Fruit fly (Drosophila melanogaster) whole organism, embryonic: ENCODE measurements around the gene CG13801.

Experiments used
- B-H2 ChIP-seq: fragments of 200-800 bp; sonication (Bioruptor generic); optimal IDR thresholded peaks from 2 replicates; lab custom pipeline; 2018; ENCODE audit warnings: missing biosample characterization, mild to moderate bottlenecking, missing genetic modification characterization
- BEAF-32 ChIP-seq: fragments of 200-800 bp; sonication (Bioruptor generic); optimal IDR thresholded peaks from 3 replicates; lab custom pipeline; 2017; ENCODE audit warnings: missing biosample characterization, missing genetic modification characterization, mild to moderate bottlenecking, moderate library complexity, missing genetic modification reagents
- CG10366 ChIP-seq: fragments of 200-800 bp; sonication (Bioruptor generic); IDR thresholded peaks from 2 replicates; pipeline ENCODE4 v1.3.6; 2022; ENCODE audit warnings: missing biosample characterization, missing genetic modification characterization
- CG10959 ChIP-seq: fragments of 200-800 bp; sonication (Bioruptor generic); IDR thresholded peaks from 2 replicates; pipeline ENCODE4 v1.3.6; 2022; ENCODE audit warnings: missing biosample characterization, missing genetic modification characterization
- CG10979 ChIP-seq: fragments of 200-800 bp; sonication (Bioruptor generic); optimal IDR thresholded peaks from 2 replicates; lab custom pipeline; 2018; ENCODE audit warnings: missing biosample characterization, mild to moderate bottlenecking, missing genetic modification characterization, moderate library complexity
- CG1602 ChIP-seq: fragments of 200-800 bp; sonication (Bioruptor generic); optimal IDR thresholded peaks from 3 replicates; lab custom pipeline; 2016; ENCODE audit warnings: missing biosample characterization, missing genetic modification characterization
- CG1647 ChIP-seq: fragments of 200-800 bp; sonication (Bioruptor generic); optimal IDR thresholded peaks from 3 replicates; lab custom pipeline; 2016; ENCODE audit warnings: missing biosample characterization, missing genetic modification characterization
- CG17328 ChIP-seq: fragments of 200-800 bp; sonication (Bioruptor generic); IDR thresholded peaks from 2 replicates; pipeline ENCODE4 v1.3.6; 2022; ENCODE audit warnings: missing biosample characterization, missing genetic modification characterization
- CG17359 ChIP-seq: fragments of 200-800 bp; sonication (Bioruptor generic); optimal IDR thresholded peaks from 3 replicates; lab custom pipeline; 2018; ENCODE audit warnings: missing biosample characterization, mild to moderate bottlenecking, missing genetic modification characterization, moderate library complexity
- CG18619 ChIP-seq: fragments of 200-800 bp; sonication (Bioruptor generic); optimal IDR thresholded peaks from 3 replicates; lab custom pipeline; 2017; ENCODE audit warnings: missing biosample characterization, mild to moderate bottlenecking, missing genetic modification characterization
- CG34376 ChIP-seq: fragments of 200-800 bp; sonication (Bioruptor generic); optimal IDR thresholded peaks from 2 replicates; lab custom pipeline; 2018; ENCODE audit warnings: missing biosample characterization, mild to moderate bottlenecking, missing genetic modification characterization
- CG4328 ChIP-seq: fragments of 200-800 bp; sonication (Bioruptor generic); optimal IDR thresholded peaks from 3 replicates; lab custom pipeline; 2017; ENCODE audit warnings: missing biosample characterization, missing genetic modification reagents, missing genetic modification characterization
- CG43689 ChIP-seq: fragments of 200-800 bp; sonication (Bioruptor generic); IDR thresholded peaks from 2 replicates; pipeline ENCODE4 v1.3.6; 2022; ENCODE audit warnings: missing biosample characterization, missing genetic modification characterization
- CG4854 ChIP-seq: fragments of 200-800 bp; sonication (Bioruptor generic); optimal IDR thresholded peaks from 2 replicates; lab custom pipeline; 2016; ENCODE audit warnings: missing biosample characterization, missing genetic modification characterization, inconsistent platforms
- CG5245 ChIP-seq: fragments of 200-800 bp; sonication (Bioruptor generic); optimal IDR thresholded peaks from 3 replicates; lab custom pipeline; 2016; ENCODE audit warnings: missing biosample characterization, missing genetic modification characterization
- CG6654 ChIP-seq: fragments of 200-800 bp; sonication (Bioruptor generic); optimal IDR thresholded peaks from 2 replicates; lab custom pipeline; 2017; ENCODE audit warnings: missing biosample characterization, mild to moderate bottlenecking, missing genetic modification characterization
- CG7357 ChIP-seq: fragments of 200-800 bp; sonication (Bioruptor generic); IDR thresholded peaks from 3 replicates; pipeline ENCODE4 v1.3.6; 2022; ENCODE audit warnings: missing biosample characterization, missing genetic modification characterization
- CG7928 ChIP-seq: fragments of 200-800 bp; sonication (Bioruptor generic); optimal IDR thresholded peaks from 2 replicates; lab custom pipeline; 2017; ENCODE audit warnings: missing biosample characterization, mild to moderate bottlenecking, missing genetic modification characterization
- CG8478 ChIP-seq: fragments of >200 bp; optimal IDR thresholded peaks from 2 replicates; lab custom pipeline; 2018
- CG9215 ChIP-seq: fragments of 200-800 bp; sonication (Bioruptor generic); IDR thresholded peaks from 2 replicates; pipeline ENCODE4 v1.3.6; 2022; ENCODE audit warnings: missing biosample characterization, missing genetic modification characterization
- CTCF ChIP-seq: fragments of 200-800 bp; sonication (Bioruptor generic); optimal IDR thresholded peaks from 2 replicates; lab custom pipeline; 2017; ENCODE audit warnings: missing biosample characterization, mild to moderate bottlenecking, missing genetic modification characterization, moderate library complexity
- Ets65A ChIP-seq: fragments of 200-800 bp; sonication (Bioruptor generic); peaks from one replicate; lab custom pipeline; 2016; ENCODE audit warnings: missing biosample characterization, missing genetic modification characterization
- Fer3 ChIP-seq: fragments of 200-800 bp; sonication (Bioruptor generic); optimal IDR thresholded peaks from 2 replicates; lab custom pipeline; 2018; ENCODE audit warnings: missing biosample characterization, mild to moderate bottlenecking, missing genetic modification characterization, moderate library complexity
- Gug ChIP-seq: fragments of 200-800 bp; sonication (Bioruptor generic); IDR thresholded peaks from 4 replicates; pipeline ENCODE4 v1.3.6; 2022; ENCODE audit warnings: missing biosample characterization, missing genetic modification characterization
- H2.0 ChIP-seq: fragments of 200-800 bp; sonication (Bioruptor generic); IDR thresholded peaks from 2 replicates; pipeline ENCODE4 v1.3.6; 2022; ENCODE audit warnings: missing biosample characterization, missing genetic modification characterization
- HmgZ ChIP-seq: fragments of 200-800 bp; sonication (Bioruptor generic); optimal IDR thresholded peaks from 2 replicates; lab custom pipeline; 2018; ENCODE audit warnings: missing biosample characterization, mild to moderate bottlenecking, missing genetic modification characterization
- Hr39 ChIP-seq: fragments of >200 bp; optimal IDR thresholded peaks from 2 replicates; lab custom pipeline; 2017
- Hr51 ChIP-seq, 2 experiments: fragments of 200-800 bp; sonication (Bioruptor generic); optimal IDR thresholded peaks; 2 replicates in 1 of 2; 3 replicates in 1 of 2; lab custom pipeline; 2016 to 2018; ENCODE audit warnings: missing biosample characterization in 2 of 2, missing genetic modification characterization in 2 of 2, mild to moderate bottlenecking in 1 of 2, moderate library complexity in 1 of 2
- NC2α ChIP-seq: fragments of 200-800 bp; sonication (Bioruptor generic); optimal IDR thresholded peaks from 2 replicates; lab custom pipeline; 2016; ENCODE audit warnings: missing biosample characterization, missing genetic modification characterization
- Ptx1 ChIP-seq: fragments of 200-800 bp; sonication (Bioruptor generic); IDR thresholded peaks from 2 replicates; pipeline ENCODE4 v1.3.6; 2022; ENCODE audit warnings: missing biosample characterization, missing genetic modification characterization
- Side ChIP-seq: fragments of 200-800 bp; sonication (Bioruptor generic); optimal IDR thresholded peaks from 2 replicates; lab custom pipeline; 2016; ENCODE audit warnings: missing biosample characterization, missing genetic modification characterization
- abd-A ChIP-seq: fragments of 200-800 bp; sonication (Bioruptor generic); optimal IDR thresholded peaks from 3 replicates; lab custom pipeline; 2019; ENCODE audit warnings: missing biosample characterization, mild to moderate bottlenecking, missing genetic modification characterization, moderate library complexity
- aop ChIP-seq: fragments of 200-800 bp; sonication (Bioruptor generic); IDR thresholded peaks from 2 replicates; pipeline ENCODE4 v1.3.6; 2022; ENCODE audit warnings: missing biosample characterization, missing genetic modification characterization
- btn ChIP-seq: fragments of 200-800 bp; sonication (Bioruptor generic); optimal IDR thresholded peaks from 2 replicates; lab custom pipeline; 2016; ENCODE audit warnings: missing biosample characterization, missing genetic modification characterization
- cato ChIP-seq: fragments of 200-800 bp; sonication (Bioruptor generic); optimal IDR thresholded peaks from 2 replicates; lab custom pipeline; 2016; ENCODE audit warnings: missing biosample characterization, missing genetic modification characterization, borderline replicate concordance
- crc ChIP-seq: fragments of 200-800 bp; sonication (Bioruptor generic); optimal IDR thresholded peaks from 2 replicates; lab custom pipeline; 2016; ENCODE audit warnings: missing biosample characterization, missing genetic modification characterization
- crp ChIP-seq, 2 experiments: fragments of 200-800 bp; sonication (Bioruptor generic); optimal IDR thresholded peaks; 2 replicates in 1 of 2; 3 replicates in 1 of 2; lab custom pipeline; 2017; ENCODE audit warnings: missing biosample characterization in 2 of 2, missing genetic modification characterization in 2 of 2, mild to moderate bottlenecking in 1 of 2, moderate library complexity in 1 of 2
- dpn ChIP-seq, 2 experiments: fragments of 200-800 bp; sonication (Bioruptor generic); optimal IDR thresholded peaks; 3 replicates each; lab custom pipeline; 2016; ENCODE audit warnings: missing biosample characterization in 2 of 2, missing genetic modification characterization in 2 of 2
- ems ChIP-seq: fragments of 200-800 bp; sonication (Bioruptor generic); optimal IDR thresholded peaks from 3 replicates; lab custom pipeline; 2016; ENCODE audit warnings: missing biosample characterization, missing genetic modification characterization
- hb ChIP-seq: fragments of 200-800 bp; sonication (Bioruptor generic); IDR thresholded peaks from 3 replicates; pipeline ENCODE4 v1.3.6; 2022; ENCODE audit warnings: missing biosample characterization, missing genetic modification characterization; ENCODE audit not compliant: partially characterized antibody
- her ChIP-seq: fragments of 200-800 bp; sonication (Bioruptor generic); optimal IDR thresholded peaks from 2 replicates; lab custom pipeline; 2016; ENCODE audit warnings: missing biosample characterization, missing genetic modification characterization
- hth ChIP-seq: fragments of >200 bp; optimal IDR thresholded peaks from 2 replicates; lab custom pipeline; 2017; ENCODE audit warnings: inconsistent platforms
- nau ChIP-seq: fragments of 200-800 bp; sonication (Bioruptor generic); optimal IDR thresholded peaks from 3 replicates; lab custom pipeline; 2017; ENCODE audit warnings: missing biosample characterization, mild to moderate bottlenecking, missing genetic modification characterization, missing genetic modification reagents
- onecut ChIP-seq: fragments of 200-800 bp; sonication (Bioruptor generic); IDR thresholded peaks from 2 replicates; pipeline ENCODE4 v1.3.6; 2022; ENCODE audit warnings: missing biosample characterization, missing genetic modification characterization
- org-1 ChIP-seq: fragments of 200-800 bp; sonication (Bioruptor generic); optimal IDR thresholded peaks from 2 replicates; lab custom pipeline; 2017; ENCODE audit warnings: missing biosample characterization, missing genetic modification characterization
- peb ChIP-seq: fragments of 200-800 bp; sonication (Bioruptor generic); IDR thresholded peaks from 2 replicates; pipeline ENCODE4 v1.3.6; 2022; ENCODE audit warnings: missing biosample characterization, missing genetic modification characterization
- repo ChIP-seq: fragments of 200-800 bp; sonication (Bioruptor generic); optimal IDR thresholded peaks from 2 replicates; lab custom pipeline; 2016; ENCODE audit warnings: missing biosample characterization, missing genetic modification characterization
- run ChIP-seq: fragments of 200-800 bp; sonication (Bioruptor generic); optimal IDR thresholded peaks from 3 replicates; lab custom pipeline; 2018; ENCODE audit warnings: missing biosample characterization, mild to moderate bottlenecking, missing genetic modification characterization
- sc ChIP-seq, 3 experiments: fragments of >200 bp in 2 of 3; fragments of 200-800 bp in 1 of 3; sonication (Bioruptor generic) in 1 of 3; optimal IDR thresholded peaks; 2 replicates in 2 of 3; 3 replicates in 1 of 3; lab custom pipeline; 2017; ENCODE audit warnings: mild to moderate bottlenecking in 1 of 3, missing biosample characterization in 1 of 3, missing genetic modification characterization in 1 of 3, missing genetic modification reagents in 1 of 3
- slbo ChIP-seq: fragments of 200-800 bp; sonication (Bioruptor generic); IDR thresholded peaks from 2 replicates; pipeline ENCODE4 v1.3.6; 2022; ENCODE audit warnings: missing biosample characterization, missing genetic modification characterization
- sob ChIP-seq: fragments of 200-800 bp; sonication (Bioruptor generic); IDR thresholded peaks from 2 replicates; pipeline ENCODE4 v1.3.6; 2022; ENCODE audit warnings: missing biosample characterization, missing genetic modification characterization
- trh ChIP-seq: fragments of 200-800 bp; sonication (Bioruptor generic); optimal IDR thresholded peaks from 2 replicates; lab custom pipeline; 2016; ENCODE audit warnings: missing biosample characterization, missing genetic modification characterization
- wek ChIP-seq: fragments of 200-800 bp; sonication (Bioruptor generic); optimal IDR thresholded peaks from 3 replicates; lab custom pipeline; 2018; ENCODE audit warnings: missing biosample characterization, mild to moderate bottlenecking, missing genetic modification characterization, moderate library complexity

Gene CG13801

dm6 chr3L:2371882-2372281 is 11.5 kb downstream of the CG13801 start, which contains the start of the genes CG1317 and CG8993 (continued):
- TF ChIP-seq BEAF-32 (GFP tag; lab: Kevin White, UChicago) (peak; percentile 77), sob (peak; percentile 58), HmgZ (tag; lab: Kevin White, UChicago) (peak; percentile 61), CG43689 (GFP tag; lab: Robert Waterston, UW) (no peak), run (tag; lab: Kevin White, UChicago) (no peak), abd-A (peak; percentile 76), crc (GFP tag; lab: Kevin White, UChicago) (no peak), Ptx1 (GFP tag; lab: Robert Waterston, UW) (peak; percentile 75), CTCF (GFP tag; lab: Kevin White, UChicago) (no peak), CG9215 (peak; percentile 51; the same call in 1 of the 2 replicates), cato (GFP tag; lab: Kevin White, UChicago) (no peak), CG10979 (peak; percentile 45), CG17328 (GFP tag; lab: Robert Waterston, UW) (no peak), CG34376 (GFP tag; lab: Kevin White, UChicago) (peak; percentile 8), Gug (GFP tag; lab: Robert Waterston, UW) (peak; percentile 36; the same call in 1 of the 4 replicates), CG7357 (peak; percentile 26; the same call in 1 of the 3 replicates), ems (GFP tag; lab: Kevin White, UChicago) (no peak), Hr39 (lab: Kevin White, UChicago) (no peak), CG10366 (peak; percentile 38; the same call in 1 of the 2 replicates), CG18619 (GFP tag; lab: Kevin White, UChicago) (no peak), sc (optimal IDR thresholded peaks at IDR 0.05; lab: Kevin White, UChicago) (no peak), sc (GFP tag; optimal IDR thresholded peaks at IDR 0.05; lab: Kevin White, UChicago) (no peak), Fer3 (tag; lab: Kevin White, UChicago) (peak; percentile 26), repo (GFP tag; lab: Kevin White, UChicago) (no peak), B-H2 (GFP tag; lab: Kevin White, UChicago) (peak; percentile 77), Ets65A (GFP tag; lab: Kevin White, UChicago) (no peak), dpn (GFP tag; optimal IDR thresholded peaks at IDR 0.05; lab: Kevin White, UChicago) (peak in 1 of 2 experiments; percentile 62), CG10959 (GFP tag; lab: Robert Waterston, UW) (no peak), slbo (GFP tag; lab: Robert Waterston, UW) (peak; percentile 81), CG7928 (GFP tag; lab: Kevin White, UChicago) (no peak), Hr51 (GFP tag; optimal IDR thresholded peaks at IDR 0.05; lab: Kevin White, UChicago) (peak; percentile 1 to 32), trh (GFP tag; lab: Kevin White, UChicago) (no peak), CG8478 (no peak), aop (GFP tag; lab: Robert Waterston, UW) (no peak), hth (no peak), NC2α (GFP tag; lab: Kevin White, UChicago) (no peak), CG1647 (no peak), CG4328 (GFP tag; lab: Kevin White, UChicago) (peak; percentile 20), H2.0 (GFP tag; lab: Robert Waterston, UW) (no peak), hb (no peak), CG1602 (GFP tag; lab: Kevin White, UChicago) (peak; percentile 25), CG5245 (no peak), CG4854 (GFP tag; lab: Kevin White, UChicago) (no peak), nau (no peak), CG17359 (peak; percentile 50), btn (GFP tag; lab: Kevin White, UChicago) (no peak), onecut (GFP tag; lab: Robert Waterston, UW) (no peak; the same call in 1 of the 2 replicates), peb (GFP tag; lab: Robert Waterston, UW) (no peak), her (GFP tag; lab: Kevin White, UChicago) (no peak), Side (no peak), wek (GFP tag; lab: Kevin White, UChicago) (no peak), crp (GFP tag; optimal IDR thresholded peaks at IDR 0.05; lab: Kevin White, UChicago) (peak in 1 of 2 experiments; percentile 46), org-1 (GFP tag; lab: Kevin White, UChicago) (no peak), CG6654 (GFP tag; lab: Kevin White, UChicago) (no peak)
